Fruit fly (Drosophila melanogaster): Measurements from ENCODE around the gene mgl.

The mgl gene

DNA sequence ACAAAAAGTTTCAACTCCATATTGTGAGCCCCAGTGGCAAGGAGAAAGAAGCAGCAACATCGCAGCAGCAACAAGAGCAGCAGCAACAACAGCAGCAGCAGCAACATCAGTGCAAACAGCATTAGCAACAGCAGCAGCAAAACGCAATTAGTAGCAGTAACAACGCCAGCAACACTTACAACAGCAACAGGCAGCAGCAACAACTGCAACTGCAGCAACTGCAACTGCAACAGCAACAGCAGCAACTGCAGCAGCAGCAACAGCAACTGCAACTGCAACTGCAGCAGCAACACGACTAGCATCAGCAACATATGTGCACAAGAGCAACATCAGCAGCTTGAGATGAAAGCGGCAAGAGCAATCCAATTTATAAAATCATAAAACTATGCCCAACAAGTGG is 14.8 kb downstream of the mgl start:
- peak; percentile 83 for TF ChIP-seq Dfd (GFP tag; optimal IDR thresholded peaks at IDR 0.05)
- no peak for TF ChIP-seq usp (GFP tag; optimal IDR thresholded peaks at IDR 0.05)

DNA sequence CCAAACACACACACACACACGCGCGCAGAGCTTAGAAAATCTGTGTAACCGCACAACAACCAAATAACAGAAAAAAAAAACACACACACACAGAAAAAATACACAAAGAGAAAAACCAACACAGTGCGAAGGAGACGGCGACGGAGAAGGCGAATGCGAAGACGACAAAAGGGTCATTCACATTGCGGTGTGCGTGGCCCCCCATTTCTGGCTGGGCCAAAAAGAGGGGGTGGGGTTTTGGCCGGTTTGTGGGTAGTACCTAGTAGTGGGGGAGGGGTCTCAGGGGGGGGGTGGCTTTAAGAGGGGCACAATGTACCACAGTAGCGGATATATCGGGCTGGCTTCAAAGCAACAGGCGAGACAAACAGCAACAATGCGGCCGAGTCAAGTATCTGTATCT is 16.3 kb downstream of the mgl start:
- TF ChIP-seq Dfd (GFP tag; optimal IDR thresholded peaks at IDR 0.05) (peak; percentile 9), Vsx2 (GFP tag; optimal IDR thresholded peaks at IDR 0.05; ENCODE audit: partially characterized antibody) (no peak), CG32264 (GFP tag; optimal IDR thresholded peaks at IDR 0.05) (no peak), br (GFP tag; optimal IDR thresholded peaks at IDR 0.05) (no peak), h (GFP tag; optimal IDR thresholded peaks at IDR 0.05) (no peak), psq (GFP tag; optimal IDR thresholded peaks at IDR 0.05) (peak; percentile 34), ey (GFP tag; optimal IDR thresholded peaks at IDR 0.05) (no peak)

DNA sequence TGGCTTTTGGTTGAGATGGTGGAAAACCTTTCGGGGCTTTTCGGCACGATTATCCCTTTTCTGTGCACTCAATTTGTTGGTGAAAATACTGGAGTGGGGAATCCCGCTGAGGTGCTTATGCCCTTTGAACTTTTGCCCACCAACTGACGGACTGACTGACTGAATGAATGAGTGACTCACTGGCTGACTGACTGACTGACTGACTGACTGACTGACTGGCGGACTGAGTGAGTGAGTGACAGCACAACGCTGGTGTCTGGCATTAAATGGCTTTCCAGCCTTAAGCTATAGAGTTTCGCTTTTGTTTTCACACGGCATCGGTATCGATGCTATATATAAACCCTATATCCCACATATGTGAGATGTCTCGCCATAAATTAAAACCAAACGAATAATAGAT is 21.2 kb downstream of the mgl start:
- TF ChIP-seq GATAd (GFP tag; optimal IDR thresholded peaks at IDR 0.05) (no peak), psq (GFP tag; optimal IDR thresholded peaks at IDR 0.05) (no peak), dsf (GFP tag; optimal IDR thresholded peaks at IDR 0.05; ENCODE audit: borderline replicate concordance) (no peak), CG32264 (GFP tag; optimal IDR thresholded peaks at IDR 0.05) (no peak), Dfd (GFP tag; optimal IDR thresholded peaks at IDR 0.05) (no peak)

DNA sequence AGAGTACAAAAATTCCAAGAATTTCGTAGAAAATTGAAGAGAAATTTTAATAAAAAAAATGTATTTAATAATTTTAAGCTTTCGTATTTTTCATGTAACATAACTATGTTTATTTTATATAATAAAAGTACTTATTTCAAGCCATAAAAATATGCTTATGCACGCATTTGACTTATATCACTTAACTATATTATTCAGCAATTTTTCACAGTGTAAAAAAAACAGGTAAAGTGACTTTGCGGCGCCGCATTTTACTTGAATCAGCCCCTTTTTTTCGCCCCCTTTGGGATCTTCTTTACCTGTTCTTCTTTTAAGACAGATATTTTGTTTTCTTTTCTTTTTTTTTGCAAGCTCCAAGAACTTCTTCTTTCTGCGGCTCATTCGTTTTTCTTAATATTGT is 23.0 kb downstream of the mgl start:
- TF ChIP-seq psq (GFP tag; optimal IDR thresholded peaks at IDR 0.05) (peak; percentile 53), lola (GFP tag; optimal IDR thresholded peaks at IDR 0.05) (no peak), h (GFP tag; optimal IDR thresholded peaks at IDR 0.05) (peak; percentile 7), Dfd (GFP tag; optimal IDR thresholded peaks at IDR 0.05) (no peak), rgr (GFP tag; optimal IDR thresholded peaks at IDR 0.05) (peak; percentile 22), Dif (GFP tag; optimal IDR thresholded peaks at IDR 0.05; ENCODE audit: partially characterized antibody) (no peak), Myc (optimal IDR thresholded peaks at IDR 0.05) (no peak), Sp1 (GFP tag; optimal IDR thresholded peaks at IDR 0.05) (peak; percentile 35), pan (optimal IDR thresholded peaks at IDR 0.05) (no peak), sage (GFP tag; optimal IDR thresholded peaks at IDR 0.05) (no peak), HLH106 (tag; optimal IDR thresholded peaks at IDR 0.05) (peak; percentile 23), CG9705 (GFP tag; optimal IDR thresholded peaks at IDR 0.05) (no peak), N (GFP tag; optimal IDR thresholded peaks at IDR 0.05) (no peak), OdsH (GFP tag; optimal IDR thresholded peaks at IDR 0.05) (no peak), foxo (GFP tag; optimal IDR thresholded peaks at IDR 0.05) (peak in 1 of 2 experiments; percentile 5), Hnf4 (GFP tag; optimal IDR thresholded peaks at IDR 0.05) (no peak)

DNA sequence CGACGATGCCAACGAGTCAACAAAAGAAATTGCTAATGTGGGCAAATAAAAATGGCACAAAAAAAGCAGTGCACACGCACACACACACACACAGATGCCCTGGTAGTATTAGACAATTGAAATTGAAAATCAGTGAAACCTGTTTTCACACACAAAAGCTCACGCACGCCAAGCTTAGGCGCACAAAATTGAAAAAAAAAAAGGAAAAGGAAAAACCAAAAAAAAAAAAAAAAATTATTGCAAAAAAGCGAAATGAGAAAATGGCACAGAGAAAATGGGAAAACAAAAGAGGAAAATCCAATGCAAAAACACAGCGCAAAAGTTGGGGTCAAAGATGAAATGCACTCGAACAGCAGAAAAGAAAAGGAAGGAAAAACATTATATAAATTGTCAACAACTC is 25.8 kb downstream of the mgl start:
- TF ChIP-seq lola (GFP tag; optimal IDR thresholded peaks at IDR 0.05) (no peak), Dfd (GFP tag; optimal IDR thresholded peaks at IDR 0.05) (peak; percentile 51)

DNA sequence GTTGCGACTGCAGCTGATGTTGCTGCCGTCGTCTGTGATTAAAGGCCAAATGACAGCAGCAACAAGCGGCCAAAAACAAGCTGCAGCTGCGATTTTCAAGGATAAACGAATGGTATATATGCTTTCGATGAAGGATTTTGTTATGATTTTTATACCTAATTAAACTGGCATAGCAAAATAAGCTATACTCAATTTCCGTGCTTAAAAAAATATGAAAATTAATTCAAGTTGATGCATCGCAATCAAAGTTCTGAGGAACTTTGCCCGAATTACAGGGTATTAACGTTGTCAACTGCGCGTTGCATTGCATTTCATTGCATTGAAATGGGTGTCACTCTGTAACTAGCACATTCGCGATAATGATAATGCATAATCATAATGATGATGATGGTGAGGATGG is 31.6 kb downstream of the mgl start:
- peak; percentile 31 for TF ChIP-seq h (GFP tag; optimal IDR thresholded peaks at IDR 0.05)
- peak in 1 of 2 experiments; percentile 19 for TF ChIP-seq foxo (GFP tag; optimal IDR thresholded peaks at IDR 0.05)
- no peak for TF ChIP-seq Rel (GFP tag; optimal IDR thresholded peaks at IDR 0.05)
- no peak for TF ChIP-seq Rel (tag; optimal IDR thresholded peaks at IDR 0.05)
- peak; percentile 17 for TF ChIP-seq HLH106 (tag; optimal IDR thresholded peaks at IDR 0.05)
- peak; percentile 26 for TF ChIP-seq ey (GFP tag; optimal IDR thresholded peaks at IDR 0.05)
- no peak for TF ChIP-seq Hr78 (GFP tag; optimal IDR thresholded peaks at IDR 0.05)
- TF ChIP-seq fru (GFP tag; optimal IDR thresholded peaks at IDR 0.05), result peak; percentile 30
- TF ChIP-seq woc (GFP tag; optimal IDR thresholded peaks at IDR 0.05), result peak; percentile 22

DNA sequence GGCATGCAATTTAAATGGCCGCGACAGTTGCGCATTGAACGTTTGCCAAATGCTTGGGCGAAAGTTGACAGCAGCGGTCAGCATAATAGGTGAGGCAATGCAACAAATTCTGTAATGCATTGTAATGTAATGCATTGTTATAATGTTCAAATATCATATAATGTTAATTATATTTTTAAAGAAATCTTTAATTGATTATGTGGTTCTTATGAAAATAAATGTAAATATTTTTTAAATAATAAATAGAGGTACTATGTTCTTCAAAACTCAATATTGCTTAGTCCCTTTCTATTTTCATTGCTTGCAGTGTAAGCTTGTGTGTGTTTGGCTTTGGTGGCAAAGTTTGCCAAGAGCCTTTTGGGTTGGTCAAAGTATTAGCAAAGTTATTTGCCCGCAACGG is 32.3 kb downstream of the mgl start:
- TF ChIP-seq CG9705 (GFP tag; optimal IDR thresholded peaks at IDR 0.05), result no peak
- no peak for TF ChIP-seq OdsH (GFP tag; optimal IDR thresholded peaks at IDR 0.05)

DNA sequence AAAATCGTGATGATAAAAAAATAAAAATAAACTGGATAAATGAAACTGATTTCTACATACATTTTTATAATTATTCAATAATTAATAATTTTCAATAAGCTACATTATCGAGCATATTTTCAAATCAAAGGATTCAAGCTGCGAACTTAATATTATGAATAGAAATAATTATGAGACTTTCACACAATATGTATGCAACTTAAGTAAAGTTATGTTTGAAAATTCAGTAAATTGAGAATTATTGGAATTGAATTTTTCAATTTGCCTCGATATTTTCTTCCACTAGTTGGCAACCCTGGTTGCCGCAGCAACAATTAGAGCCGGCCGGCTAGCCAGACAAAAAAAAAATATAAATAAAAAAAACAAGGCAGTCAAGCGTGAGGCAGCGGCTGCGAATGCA is 32.9 kb downstream of the mgl start:
- TF ChIP-seq CG32264 (GFP tag; optimal IDR thresholded peaks at IDR 0.05) (no peak), HLH106 (tag; optimal IDR thresholded peaks at IDR 0.05) (no peak), Rel (GFP tag; optimal IDR thresholded peaks at IDR 0.05) (no peak), Rel (tag; optimal IDR thresholded peaks at IDR 0.05) (no peak)
